Fruit fly (Drosophila melanogaster): ENCODE data around the gene GstZ2.

Gene GstZ2

dm6 chr3R:9428189-9428699 is 32.2 kb downstream of the GstZ2 start (continued):
- peak; percentile 56 for TF ChIP-seq CG1621 (tag; optimal IDR thresholded peaks at IDR 0.05)
- TF ChIP-seq CG6854 (GFP tag; optimal IDR thresholded peaks at IDR 0.05), result peak; percentile 74
- TF ChIP-seq lz (GFP tag; optimal IDR thresholded peaks at IDR 0.05), result no peak
- TF ChIP-seq CG8319 (GFP tag; optimal IDR thresholded peaks at IDR 0.05), result no peak
- no peak for TF ChIP-seq Sox14 (GFP tag; optimal IDR thresholded peaks at IDR 0.05)
- TF ChIP-seq eg (GFP tag; IDR thresholded peaks at IDR 0.05), result peak; percentile 71; the same call in 2 of the 3 replicates
- TF ChIP-seq CG10669 (GFP tag; optimal IDR thresholded peaks at IDR 0.05), result peak; percentile 28
- peak; percentile 80 for TF ChIP-seq CG15336 (GFP tag; IDR thresholded peaks at IDR 0.05)
- TF ChIP-seq Hr39 (GFP tag; optimal IDR thresholded peaks at IDR 0.05), result no peak
- TF ChIP-seq CG3032 (tag; optimal IDR thresholded peaks at IDR 0.05), result no peak
- TF ChIP-seq Eip75B (GFP tag; optimal IDR thresholded peaks at IDR 0.05), result peak; percentile 8
- no peak for TF ChIP-seq Hr38 (GFP tag; optimal IDR thresholded peaks at IDR 0.05)
- TF ChIP-seq Sox15 (GFP tag; optimal IDR thresholded peaks at IDR 0.05), result no peak

dm6 chr3R:9427328-9427727 is 33.1 kb downstream of the GstZ2 start:
- TF ChIP-seq fkh (GFP tag; optimal IDR thresholded peaks at IDR 0.05) (peak; percentile 61), esn (GFP tag; optimal IDR thresholded peaks at IDR 0.05) (no peak)

- TF ChIP-seq CG3919 (GFP tag; optimal IDR thresholded peaks at IDR 0.05) (no peak), CG8119 (GFP tag; IDR thresholded peaks at IDR 0.05) (0 out of 3 replicates have a peak, but pooled peaks have one; percentile 21)
Measured at dm6 chr3R:9424061-9424665, 36.3 kb downstream of the GstZ2 start.

- TF ChIP-seq vri (GFP tag; optimal IDR thresholded peaks at IDR 0.05) (peak; percentile 27), CG9139 (GFP tag; optimal IDR thresholded peaks at IDR 0.05) (no peak), CG11762 (GFP tag; optimal IDR thresholded peaks at IDR 0.05; ENCODE audit: insufficient read depth) (no peak), Lpt (GFP tag; optimal IDR thresholded peaks at IDR 0.05) (no peak), CG8319 (GFP tag; optimal IDR thresholded peaks at IDR 0.05) (no peak), CG15336 (GFP tag; IDR thresholded peaks at IDR 0.05) (no peak), CG16779 (tag; optimal IDR thresholded peaks at IDR 0.05) (peak; percentile 14), CG6276 (GFP tag; optimal IDR thresholded peaks at IDR 0.05) (no peak), CG8119 (GFP tag; IDR thresholded peaks at IDR 0.05) (no peak), Eip78C (GFP tag) (peak; percentile 54), CG31627 (GFP tag; optimal IDR thresholded peaks at IDR 0.05) (no peak), esn (GFP tag; optimal IDR thresholded peaks at IDR 0.05) (no peak), CG10669 (GFP tag; optimal IDR thresholded peaks at IDR 0.05) (no peak), dac (GFP tag; optimal IDR thresholded peaks at IDR 0.05) (no peak)
Measured at dm6 chr3R:9422338-9422737, 38.1 kb downstream of the GstZ2 start.

- TF ChIP-seq CG6163 (GFP tag; IDR thresholded peaks at IDR 0.05) (peak; percentile 45; the same call in 1 of the 3 replicates), CG34406 (GFP tag; optimal IDR thresholded peaks at IDR 0.05) (peak; percentile 36), CG3032 (tag; optimal IDR thresholded peaks at IDR 0.05) (no peak), CG10669 (GFP tag; optimal IDR thresholded peaks at IDR 0.05) (peak; percentile 35), acj6 (GFP tag; optimal IDR thresholded peaks at IDR 0.05) (peak; percentile 28), CG3919 (GFP tag; optimal IDR thresholded peaks at IDR 0.05) (peak; percentile 37), CG10631 (GFP tag; optimal IDR thresholded peaks at IDR 0.05) (peak; percentile 15), CG16779 (tag; optimal IDR thresholded peaks at IDR 0.05) (no peak), Sox14 (GFP tag; optimal IDR thresholded peaks at IDR 0.05) (peak; percentile 6), salr (GFP tag; optimal IDR thresholded peaks at IDR 0.05) (peak in 1 of 2 experiments; percentile 14), CG8632 (GFP tag; optimal IDR thresholded peaks at IDR 0.05) (no peak), fkh (GFP tag; optimal IDR thresholded peaks at IDR 0.05) (no peak), Hr38 (GFP tag; optimal IDR thresholded peaks at IDR 0.05) (no peak), CG31627 (GFP tag; optimal IDR thresholded peaks at IDR 0.05) (peak; percentile 24), vri (GFP tag; optimal IDR thresholded peaks at IDR 0.05) (no peak), esn (GFP tag; optimal IDR thresholded peaks at IDR 0.05) (no peak), OdsH (GFP tag; optimal IDR thresholded peaks at IDR 0.05) (peak; percentile 56), lz (GFP tag; optimal IDR thresholded peaks at IDR 0.05) (no peak), pdm3 (GFP tag; optimal IDR thresholded peaks at IDR 0.05) (peak; percentile 42), CG15336 (GFP tag; IDR thresholded peaks at IDR 0.05) (peak; percentile 66), ss (GFP tag; optimal IDR thresholded peaks at IDR 0.05) (no peak), CG7368 (GFP tag; optimal IDR thresholded peaks at IDR 0.05) (peak; percentile 41), CG6854 (GFP tag; optimal IDR thresholded peaks at IDR 0.05) (no peak), achi (GFP tag; optimal IDR thresholded peaks at IDR 0.05) (peak; percentile 33), svp (GFP tag) (peak; percentile 74), CG1621 (tag; optimal IDR thresholded peaks at IDR 0.05) (no peak), topi (GFP tag; optimal IDR thresholded peaks at IDR 0.05) (no peak)
Measured at dm6 chr3R:9420439-9421234, 39.8 kb downstream of the GstZ2 start.

Data from whole organism, prepupa.